Worm (Caenorhabditis elegans): ENCODE data around the gene F49E8.7.

The F49E8.7 gene

DNA sequence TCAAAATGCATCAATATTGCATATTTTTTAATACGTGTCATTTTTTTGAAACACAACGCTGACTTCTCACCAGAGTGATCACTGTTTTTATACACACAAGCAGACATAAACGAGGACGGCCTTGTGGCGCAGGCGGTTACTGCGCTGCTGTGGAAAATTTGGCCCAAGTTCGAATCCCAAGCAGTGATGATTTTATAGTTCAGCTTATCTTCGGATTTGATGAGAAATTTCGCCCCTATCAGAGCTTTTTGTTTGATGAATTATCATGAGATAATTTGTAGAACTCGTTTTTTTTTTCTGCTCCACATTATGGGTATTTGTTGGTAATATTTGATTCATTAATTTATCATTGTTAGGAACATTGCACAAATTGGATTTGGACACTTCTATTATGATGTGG lies 17.8 kb upstream of the F49E8.7 start:
- TF ChIP-seq ceh-32 (tag; optimal IDR thresholded peaks at IDR 0.05; ENCODE audit: poor library complexity) (peak; percentile 31), dmd-9 (GFP tag; IDR thresholded peaks at IDR 0.05) (peak; percentile 79; the same call in 1 of the 2 replicates), daf-16 (GFP tag; optimal IDR thresholded peaks at IDR 0.05) (peak; percentile 73 to 97), daf-16 (tag; optimal IDR thresholded peaks at IDR 0.05) (peak; percentile 82), duxl-1 (tag; optimal IDR thresholded peaks at IDR 0.05; ENCODE audit: poor library complexity) (peak; percentile 94), zfp-2 (tag; optimal IDR thresholded peaks at IDR 0.05) (peak; percentile 73), D1046.2 (GFP tag; IDR thresholded peaks at IDR 0.05) (peak; percentile 84; the same call in 1 of the 2 replicates), dmd-6 (GFP tag; IDR thresholded peaks at IDR 0.05) (peak; percentile 73), ceh-62 (tag; optimal IDR thresholded peaks at IDR 0.05) (no peak), Y105C5A.15 (GFP tag; IDR thresholded peaks at IDR 0.05) (peak; percentile 98), pha-4 (GFP tag; IDR thresholded peaks at IDR 0.05) (peak; percentile 95), pha-4 (tag; optimal IDR thresholded peaks at IDR 0.05) (no peak), ztf-7 (tag; optimal IDR thresholded peaks at IDR 0.05) (peak; percentile 71), nhr-77 (tag; optimal IDR thresholded peaks at IDR 0.05) (peak; percentile 4), tra-1 (GFP tag; IDR thresholded peaks at IDR 0.05) (peak; percentile 90), ceh-20 (GFP tag; IDR thresholded peaks at IDR 0.05) (no peak; the same call in none of the 2 replicates), saeg-2 (GFP tag; IDR thresholded peaks at IDR 0.05) (peak; percentile 79), set-16 (GFP tag; IDR thresholded peaks at IDR 0.05) (0 out of 2 replicates have a peak, but pooled peaks have one; percentile 21), T26A8.4 (GFP tag; IDR thresholded peaks at IDR 0.05) (peak; percentile 88), ama-1 (optimal IDR thresholded peaks at IDR 0.05) (peak; percentile 68), unc-39 (tag; optimal IDR thresholded peaks at IDR 0.05) (no peak), nhr-6 (tag; optimal IDR thresholded peaks at IDR 0.05) (peak; percentile 50), ceh-82 (tag; optimal IDR thresholded peaks at IDR 0.05) (no peak), unc-62 (GFP tag; optimal IDR thresholded peaks at IDR 0.05 in 1 of 2) (peak in 1 of 2 experiments; percentile 79), unc-62 (tag; optimal IDR thresholded peaks at IDR 0.05) (no peak), cey-2 (tag; optimal IDR thresholded peaks at IDR 0.05; ENCODE audit: borderline replicate concordance, insufficient read depth) (no peak), fos-1 (tag; optimal IDR thresholded peaks at IDR 0.05) (no peak), aha-1 (tag) (peak; percentile 98), gei-8 (GFP tag; optimal IDR thresholded peaks at IDR 0.05) (peak; percentile 92), attf-4 (tag; optimal IDR thresholded peaks at IDR 0.05) (peak; percentile 68), arid-1 (GFP tag; conservative IDR thresholded peaks at IDR 0.05) (no peak; the same call in 1 of the 2 replicates), zag-1 (tag; optimal IDR thresholded peaks at IDR 0.05) (no peak), hlh-11 (tag; optimal IDR thresholded peaks at IDR 0.05) (peak; percentile 59), Y48G9A.11 (GFP tag; IDR thresholded peaks at IDR 0.05) (peak; percentile 89), nhr-10 (tag; optimal IDR thresholded peaks at IDR 0.05) (no peak), zip-11 (GFP tag; IDR thresholded peaks at IDR 0.05) (peak; percentile 68; the same call in 1 of the 2 replicates), mxl-2 (GFP tag; conservative IDR thresholded peaks at IDR 0.05) (peak; percentile 80), lin-13 (GFP tag; optimal IDR thresholded peaks at IDR 0.05) (peak; percentile 83), nhr-237 (tag; optimal IDR thresholded peaks at IDR 0.05) (no peak), egl-27 (tag; optimal IDR thresholded peaks at IDR 0.05) (no peak), nhr-111 (GFP tag; optimal IDR thresholded peaks at IDR 0.05) (peak; percentile 96), Y5F2A.4 (GFP tag; optimal IDR thresholded peaks at IDR 0.05) (peak; percentile 93), nhr-28 (tag; optimal IDR thresholded peaks at IDR 0.05) (peak; percentile 25), jun-1 (tag; optimal IDR thresholded peaks at IDR 0.05) (peak; percentile 41), nhr-41 (GFP tag; IDR thresholded peaks at IDR 0.05) (peak; percentile 93), mep-1 (tag; optimal IDR thresholded peaks at IDR 0.05) (peak; percentile 86), T20F7.1 (GFP tag; optimal IDR thresholded peaks at IDR 0.05) (peak; percentile 82), skn-1 (tag; optimal IDR thresholded peaks at IDR 0.05) (no peak), lin-1 (GFP tag; IDR thresholded peaks at IDR 0.05) (peak; percentile 92), lin-39 (tag; optimal IDR thresholded peaks at IDR 0.05) (no peak), spr-1 (tag; optimal IDR thresholded peaks at IDR 0.05) (peak; percentile 89), dmd-8 (GFP tag; IDR thresholded peaks at IDR 0.05) (peak; percentile 98), dve-1 (tag; optimal IDR thresholded peaks at IDR 0.05; ENCODE audit: insufficient read depth) (peak; percentile 89)

All from whole organism, L4 larva.